Fruit fly (Drosophila melanogaster): ENCODE results near the gene U2af38.
A peak's percentile ranks its signal among the peaks of the same experiment; 100 is the strongest.

The U2af38 gene

dm6 chr2L:250507-251215 is 43.8 kb downstream of the U2af38 start, which contains the start of gene kis (continued):
- no peak for TF ChIP-seq Dfd (GFP tag; optimal IDR thresholded peaks at IDR 0.05)
- TF ChIP-seq caup (GFP tag; optimal IDR thresholded peaks at IDR 0.05; ENCODE audit: severe bottlenecking) = peak; percentile 49
- TF ChIP-seq Abd-B (GFP tag; optimal IDR thresholded peaks at IDR 0.05) = peak; percentile 57
- no peak for TF ChIP-seq h (optimal IDR thresholded peaks at IDR 0.05)
- no peak for TF ChIP-seq CG17912 (GFP tag; optimal IDR thresholded peaks at IDR 0.05)
- TF ChIP-seq CkIIα-i1 (GFP tag; IDR thresholded peaks at IDR 0.05) = no peak
- no peak for TF ChIP-seq mirr (GFP tag; optimal IDR thresholded peaks at IDR 0.05)
- peak; percentile 10 for TF ChIP-seq emc (GFP tag; optimal IDR thresholded peaks at IDR 0.05)
- TF ChIP-seq CG9215 (GFP tag; IDR thresholded peaks at IDR 0.05) = peak; percentile 34; the same call in 1 of the 2 replicates
- peak; percentile 63 for TF ChIP-seq CG30020 (tag; optimal IDR thresholded peaks at IDR 0.05)
- TF ChIP-seq CG17361 (GFP tag; IDR thresholded peaks at IDR 0.05) = 0 out of 3 replicates have a peak, but pooled peaks have one; percentile 41
- TF ChIP-seq CG7745 (tag; optimal IDR thresholded peaks at IDR 0.05) = peak; percentile 73
- peak; percentile 16 for TF ChIP-seq CG1792 (GFP tag; optimal IDR thresholded peaks at IDR 0.05)
- peak; percentile 94 for TF ChIP-seq CG14860 (GFP tag; IDR thresholded peaks at IDR 0.05; ENCODE audit: partially characterized antibody)
- TF ChIP-seq pb (GFP tag; optimal IDR thresholded peaks at IDR 0.05) = no peak
- TF ChIP-seq Mes4 (GFP tag; optimal IDR thresholded peaks at IDR 0.05) = peak; percentile 29
- TF ChIP-seq CG6175 (GFP tag; IDR thresholded peaks at IDR 0.05) = no peak
- TF ChIP-seq CG15479 (GFP tag; optimal IDR thresholded peaks at IDR 0.05) = no peak
- TF ChIP-seq prd (optimal IDR thresholded peaks at IDR 0.05) = no peak
- TF ChIP-seq prd (GFP tag; IDR thresholded peaks at IDR 0.05) = peak; percentile 49; the same call in 2 of the 3 replicates
- no peak for TF ChIP-seq CG14014 (GFP tag; IDR thresholded peaks at IDR 0.05)
- no peak for TF ChIP-seq sc (optimal IDR thresholded peaks at IDR 0.05)
- no peak for TF ChIP-seq sc (GFP tag; optimal IDR thresholded peaks at IDR 0.05)
- no peak for TF ChIP-seq zf30C (GFP tag; optimal IDR thresholded peaks at IDR 0.05)
- TF ChIP-seq gfzf (GFP tag; optimal IDR thresholded peaks at IDR 0.05) = peak; percentile 54
- TF ChIP-seq CG7271 (tag; optimal IDR thresholded peaks at IDR 0.05) = peak; percentile 20
- TF ChIP-seq Ptx1 (GFP tag; IDR thresholded peaks at IDR 0.05) = 0 out of 2 replicates have a peak, but pooled peaks have one; percentile 34
- peak; percentile 67 for TF ChIP-seq CG2120 (GFP tag; optimal IDR thresholded peaks at IDR 0.05)
- TF ChIP-seq jumu (GFP tag; optimal IDR thresholded peaks at IDR 0.05) = peak; percentile 59
- peak; percentile 87 for TF ChIP-seq Aef1 (GFP tag; IDR thresholded peaks at IDR 0.05)
- TF ChIP-seq ind (GFP tag; optimal IDR thresholded peaks at IDR 0.05) = peak; percentile 4
- no peak for TF ChIP-seq dan (GFP tag; IDR thresholded peaks at IDR 0.05)
- TF ChIP-seq pho (GFP tag; optimal IDR thresholded peaks at IDR 0.05) = peak; percentile 67
- TF ChIP-seq peb (GFP tag; IDR thresholded peaks at IDR 0.05) = no peak
- TF ChIP-seq eve (GFP tag; optimal IDR thresholded peaks at IDR 0.05) = no peak
- TF ChIP-seq CG43689 (GFP tag; IDR thresholded peaks at IDR 0.05) = no peak
- TF ChIP-seq CG15269 (tag; optimal IDR thresholded peaks at IDR 0.05) = peak; percentile 25
- TF ChIP-seq CG16863 (GFP tag; optimal IDR thresholded peaks at IDR 0.05) = no peak
- TF ChIP-seq CG8089 (GFP tag; optimal IDR thresholded peaks at IDR 0.05) = no peak
- TF ChIP-seq CG17612 (GFP tag; IDR thresholded peaks at IDR 0.05) = no peak
- peak; percentile 76 for TF ChIP-seq gro (GFP tag; optimal IDR thresholded peaks at IDR 0.05)
- no peak; the same call in 2 of the 3 replicates for TF ChIP-seq CG11560 (tag; IDR thresholded peaks at IDR 0.05)
- peak; percentile 35 for TF ChIP-seq her (GFP tag; optimal IDR thresholded peaks at IDR 0.05)
- peak; percentile 17 for TF ChIP-seq exex (tag; optimal IDR thresholded peaks at IDR 0.05)
- TF ChIP-seq NC2β (GFP tag; optimal IDR thresholded peaks at IDR 0.05) = peak; percentile 34
- TF ChIP-seq ranshi (GFP tag; IDR thresholded peaks at IDR 0.05) = no peak
- TF ChIP-seq CG5180 (GFP tag; optimal IDR thresholded peaks at IDR 0.05) = no peak
- TF ChIP-seq CG7963 (GFP tag; IDR thresholded peaks at IDR 0.05; ENCODE audit: partially characterized antibody) = peak; percentile 83
- TF ChIP-seq da (GFP tag; optimal IDR thresholded peaks at IDR 0.05) = no peak
- TF ChIP-seq CG3838 (GFP tag; optimal IDR thresholded peaks at IDR 0.05) = peak; percentile 4
- no peak for TF ChIP-seq CG12236 (GFP tag; optimal IDR thresholded peaks at IDR 0.05)
